Fruit fly (Drosophila melanogaster): ENCODE measurements around the gene indra.

Gene indra

DNA sequence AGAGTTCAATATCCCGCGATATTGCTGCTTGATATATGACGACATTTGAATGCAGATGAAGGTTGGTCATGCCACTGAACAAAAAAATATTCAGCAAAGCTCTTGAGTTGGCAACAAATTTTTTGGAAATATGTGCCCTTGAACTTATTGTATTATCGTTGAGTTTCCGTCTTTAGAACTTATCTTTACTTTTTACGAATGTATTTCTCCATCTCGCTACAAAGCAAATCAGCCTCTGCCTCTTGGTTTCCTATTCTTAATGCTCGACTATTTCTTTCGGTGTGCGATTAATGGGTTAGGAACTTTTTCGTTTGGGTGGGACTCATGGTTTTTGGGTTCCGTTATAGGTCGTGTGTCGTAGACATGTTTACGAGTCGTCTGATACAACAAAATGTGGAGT lies 19.1 kb downstream of the indra start (continued):
- TF ChIP-seq Dll (GFP tag; IDR thresholded peaks at IDR 0.05; ENCODE audit: partially characterized antibody) (no peak), run (tag; optimal IDR thresholded peaks at IDR 0.05) (no peak), CG14667 (GFP tag; IDR thresholded peaks at IDR 0.05) (no peak), z (GFP tag; IDR thresholded peaks at IDR 0.05) (no peak), ken (GFP tag; IDR thresholded peaks at IDR 0.05) (peak; percentile 55; the same call in 2 of the 3 replicates), hkb (optimal IDR thresholded peaks at IDR 0.05) (no peak), hkb (GFP tag; IDR thresholded peaks at IDR 0.05) (peak; percentile 71), Hand (GFP tag; optimal IDR thresholded peaks at IDR 0.05) (peak; percentile 21), CG11696 (GFP tag; IDR thresholded peaks at IDR 0.05) (peak; percentile 54; the same call in 1 of the 2 replicates), shn (GFP tag; optimal IDR thresholded peaks at IDR 0.05) (no peak), vfl (GFP tag; optimal IDR thresholded peaks at IDR 0.05) (no peak), CG7271 (tag; optimal IDR thresholded peaks at IDR 0.05) (peak; percentile 18), CG2199 (GFP tag; IDR thresholded peaks at IDR 0.05) (0 out of 3 replicates have a peak, but pooled peaks have one; percentile 53), CG2889 (GFP tag; IDR thresholded peaks at IDR 0.05) (no peak), CG34422 (GFP tag; IDR thresholded peaks at IDR 0.05) (peak; percentile 23; the same call in 1 of the 3 replicates), Eip74EF (GFP tag; optimal IDR thresholded peaks at IDR 0.05) (peak in 1 of 2 experiments; percentile 8), Opbp (GFP tag; IDR thresholded peaks at IDR 0.05; ENCODE audit: partially characterized antibody) (no peak), cg (GFP tag; optimal IDR thresholded peaks at IDR 0.05) (no peak), Sry-δ (GFP tag; optimal IDR thresholded peaks at IDR 0.05) (peak; percentile 29), CG15073 (GFP tag; optimal IDR thresholded peaks at IDR 0.05) (no peak), CG4617 (GFP tag; optimal IDR thresholded peaks at IDR 0.05; ENCODE audit: borderline replicate concordance) (peak; percentile 13), Fer1 (GFP tag; optimal IDR thresholded peaks at IDR 0.05) (no peak), CG3407 (GFP tag; optimal IDR thresholded peaks at IDR 0.05) (peak; percentile 64), CG6272 (GFP tag; IDR thresholded peaks at IDR 0.05) (no peak), Dfd (GFP tag; optimal IDR thresholded peaks at IDR 0.05) (no peak), NC2β (GFP tag; optimal IDR thresholded peaks at IDR 0.05) (peak; percentile 70), sqz (GFP tag; optimal IDR thresholded peaks at IDR 0.05) (peak; percentile 51), TFAM (GFP tag; optimal IDR thresholded peaks at IDR 0.05) (peak; percentile 10), CG10267 (tag; optimal IDR thresholded peaks at IDR 0.05) (peak; percentile 63), CrebB (tag; optimal IDR thresholded peaks at IDR 0.05) (no peak), sug (tag; optimal IDR thresholded peaks at IDR 0.05) (no peak), CG9215 (GFP tag; IDR thresholded peaks at IDR 0.05) (no peak), CG12155 (GFP tag; optimal IDR thresholded peaks at IDR 0.05) (peak; percentile 50), D19A (tag; optimal IDR thresholded peaks at IDR 0.05) (peak; percentile 73), twi (tag; optimal IDR thresholded peaks at IDR 0.05) (peak; percentile 75), CG7556 (GFP tag; optimal IDR thresholded peaks at IDR 0.05) (peak; percentile 57), danr (GFP tag; IDR thresholded peaks at IDR 0.05) (peak; percentile 42; the same call in 1 of the 2 replicates), CG12104 (GFP tag; optimal IDR thresholded peaks at IDR 0.05) (peak; percentile 9), trh (GFP tag; optimal IDR thresholded peaks at IDR 0.05) (peak; percentile 24), Dp (GFP tag; optimal IDR thresholded peaks at IDR 0.05) (no peak), D19B (GFP tag; optimal IDR thresholded peaks at IDR 0.05) (no peak), Atf6 (GFP tag; IDR thresholded peaks at IDR 0.05) (no peak), CG17802 (tag; optimal IDR thresholded peaks at IDR 0.05) (peak; percentile 56), Nf-YB (GFP tag; optimal IDR thresholded peaks at IDR 0.05) (peak; percentile 59), gcm (GFP tag; optimal IDR thresholded peaks at IDR 0.05) (peak; percentile 65), jing (GFP tag; optimal IDR thresholded peaks at IDR 0.05) (no peak), BtbVII (GFP tag; optimal IDR thresholded peaks at IDR 0.05) (peak; percentile 44), CG3163 (GFP tag; optimal IDR thresholded peaks at IDR 0.05) (peak; percentile 54), CG10565 (GFP tag; optimal IDR thresholded peaks at IDR 0.05) (no peak), CG32767 (GFP tag; IDR thresholded peaks at IDR 0.05) (peak; percentile 65; the same call in 1 of the 2 replicates), CG14965 (GFP tag; optimal IDR thresholded peaks at IDR 0.05; ENCODE audit: borderline replicate concordance) (no peak)

Data from whole organism, embryonic.